Worm (Caenorhabditis elegans) whole organism, L4/young adult: ENCODE measurements around the gene mlck-1.

Experiments
- dao-5 ChIP-seq: sonication (generic microtip); optimal IDR thresholded peaks from 2 replicates; lab custom pipeline; 2016; ENCODE audit warnings: missing genotype, missing genetic modification characterization, moderate library complexity, missing compliant biosample characterization
- him-1 ChIP-seq: sonication (generic microtip); optimal IDR thresholded peaks from 2 replicates; lab custom pipeline; 2016; ENCODE audit warnings: missing genotype, missing genetic modification reagents, missing genetic modification characterization, missing compliant biosample characterization

DNA sequence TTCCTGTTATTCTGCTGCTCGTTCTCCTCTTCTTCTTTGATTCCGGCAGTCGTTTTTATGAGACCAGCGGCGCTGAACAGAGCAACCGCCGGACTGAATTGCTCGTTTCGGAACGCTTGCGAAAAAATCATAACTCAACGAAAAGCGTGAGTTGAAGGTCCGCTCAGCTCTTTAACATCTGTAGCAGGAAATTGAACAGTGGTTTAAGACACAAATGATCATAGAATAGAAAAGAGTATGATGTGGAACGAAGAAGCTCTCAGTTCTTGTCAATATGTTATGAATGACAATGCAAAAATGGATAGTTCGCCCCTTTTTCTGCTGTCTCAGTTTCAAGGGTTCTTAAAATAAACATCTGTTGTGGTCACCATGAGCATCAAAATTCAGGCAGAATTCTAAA is 44.1 kb upstream of the mlck-1 start:
- TF ChIP-seq him-1 (tag; lab: Kevin White, UChicago) (no peak), dao-5 (tag; lab: Kevin White, UChicago) (no peak)
